Worm (Caenorhabditis elegans) whole organism, L1 larva: ENCODE data around the gene ccch-1.

Experiments used
- C16A3.4 ChIP-seq: fragments of 150-350 bp; optimal IDR thresholded peaks from 2 replicates; lab custom pipeline; 2014; ENCODE audit warnings: missing biosample characterization, missing genetic modification characterization
- F16B12.6 ChIP-seq: fragments of 150-350 bp; optimal IDR thresholded peaks from 2 replicates; lab custom pipeline; 2014; ENCODE audit warnings: missing biosample characterization, missing genetic modification characterization
- Y116A8C.19 ChIP-seq: sonication (generic microtip); optimal IDR thresholded peaks from 2 replicates; lab custom pipeline; 2016; ENCODE audit warnings: missing compliant biosample characterization, missing genetic modification characterization, borderline replicate concordance
- aha-1 ChIP-seq: fragments of 150-350 bp; optimal IDR thresholded peaks from 2 replicates; lab custom pipeline; 2014; ENCODE audit warnings: missing biosample characterization, missing genetic modification characterization
- aly-2 ChIP-seq: fragments of 150-350 bp; optimal IDR thresholded peaks from 2 replicates; lab custom pipeline; 2014; ENCODE audit warnings: missing biosample characterization, missing genetic modification characterization
- ama-1 ChIP-seq: fragments of 150-350 bp; optimal IDR thresholded peaks from 2 replicates; lab custom pipeline; 2014
- ceh-63 ChIP-seq: fragments of 200-800 bp; sonication (Bioruptor generic); optimal IDR thresholded peaks from 2 replicates; lab custom pipeline; 2018; ENCODE audit warnings: mild to moderate bottlenecking, missing genetic modification characterization, missing compliant biosample characterization
- ceh-8 ChIP-seq: fragments of 200-800 bp; sonication (Bioruptor generic); optimal IDR thresholded peaks from 2 replicates; lab custom pipeline; 2018; ENCODE audit warnings: mild to moderate bottlenecking, missing genetic modification characterization, moderate library complexity, missing compliant biosample characterization
- ceh-82 ChIP-seq, 3 experiments: fragments of 150-350 bp in 1 of 3; sonication (generic microtip) in 2 of 3; optimal IDR thresholded peaks; 2 replicates each; lab custom pipeline; 2014 to 2017; ENCODE audit warnings: missing biosample characterization in 3 of 3, missing genetic modification characterization in 3 of 3
- ceh-88 ChIP-seq: fragments of 200-800 bp; sonication (Bioruptor generic); IDR thresholded peaks from 2 replicates; pipeline ENCODE4 v1.3.6; 2022; ENCODE audit warnings: missing genetic modification characterization, missing compliant biosample characterization
- ceh-90 ChIP-seq: sonication (generic microtip); optimal IDR thresholded peaks from 2 replicates; lab custom pipeline; 2016; ENCODE audit warnings: missing genetic modification characterization, missing compliant biosample characterization
- ces-1 ChIP-seq: fragments of 150-350 bp; optimal IDR thresholded peaks from 2 replicates; lab custom pipeline; 2014; ENCODE audit warnings: missing biosample characterization, missing genetic modification reagents, missing genetic modification characterization
- dsc-1 ChIP-seq: sonication (generic microtip); optimal IDR thresholded peaks from 2 replicates; lab custom pipeline; 2016; ENCODE audit warnings: mild to moderate bottlenecking, missing genetic modification characterization, missing compliant biosample characterization
- efl-1 ChIP-seq, 4 experiments: fragments of 150-350 bp; optimal IDR thresholded peaks in 3 of 4; peaks in 1 of 4; 1 replicate in 1 of 4; 2 replicates in 3 of 4; lab custom pipeline; 2014; ENCODE audit warnings: missing biosample characterization in 2 of 4, missing genetic modification characterization in 2 of 4, missing genetic modification reagents in 2 of 4
- efl-3 ChIP-seq: fragments of 200-800 bp; sonication (Bioruptor generic); optimal IDR thresholded peaks from 2 replicates; lab custom pipeline; 2018; ENCODE audit warnings: mild to moderate bottlenecking, missing genetic modification characterization, missing compliant biosample characterization
- egl-13 ChIP-seq: sonication (generic microtip); optimal IDR thresholded peaks from 2 replicates; lab custom pipeline; 2016; ENCODE audit warnings: missing genotype, missing genetic modification reagents, missing genetic modification characterization, missing compliant biosample characterization
- elt-2 ChIP-seq: sonication (generic microtip); optimal IDR thresholded peaks from 2 replicates; lab custom pipeline; 2016; ENCODE audit warnings: missing genetic modification characterization, mild to moderate bottlenecking, inconsistent platforms, missing compliant biosample characterization, missing genetic modification reagents
- fkh-10 ChIP-seq: sonication (generic microtip); optimal IDR thresholded peaks from 2 replicates; lab custom pipeline; 2017; ENCODE audit warnings: missing biosample characterization, missing genetic modification reagents, missing genetic modification characterization
- grh-1 ChIP-seq: fragments of 200-800 bp; sonication (Bioruptor generic); IDR thresholded peaks from 2 replicates; pipeline ENCODE4 v1.3.6; 2022; ENCODE audit warnings: missing genetic modification reagents, missing genetic modification characterization, missing compliant biosample characterization
- hlh-17 ChIP-seq: fragments of 200-800 bp; sonication (Bioruptor generic); optimal IDR thresholded peaks from 2 replicates; lab custom pipeline; 2018; ENCODE audit warnings: missing genetic modification characterization, mild to moderate bottlenecking, missing compliant biosample characterization, moderate library complexity, borderline replicate concordance
- hlh-4 ChIP-seq: sonication (generic microtip); optimal IDR thresholded peaks from 2 replicates; lab custom pipeline; 2016; ENCODE audit warnings: mild to moderate bottlenecking, missing genetic modification characterization, missing compliant biosample characterization
- isw-1 ChIP-seq: fragments of 200-800 bp; sonication (Bioruptor generic); IDR thresholded peaks from 2 replicates; pipeline ENCODE4 v1.3.6; 2022; ENCODE audit warnings: missing genetic modification characterization, missing compliant biosample characterization
- lin-15B ChIP-seq: fragments of 150-350 bp; sonication (generic microtip); optimal IDR thresholded peaks from 3 replicates; lab custom pipeline; 2014; ENCODE audit warnings: missing biosample characterization, missing genetic modification characterization
- lin-35 ChIP-seq, 2 experiments: fragments of 150-350 bp; optimal IDR thresholded peaks; 2 replicates each; lab custom pipeline; 2014; ENCODE audit warnings: missing biosample characterization in 2 of 2, missing genetic modification characterization in 2 of 2, missing genetic modification reagents in 2 of 2
- mdl-1 ChIP-seq, 2 experiments: fragments of 150-350 bp; optimal IDR thresholded peaks; 2 replicates each; lab custom pipeline; 2014 to 2017; ENCODE audit warnings: missing biosample characterization in 2 of 2, missing genetic modification characterization in 2 of 2, inconsistent platforms in 1 of 2
- mep-1 ChIP-seq: fragments of 150-350 bp; optimal IDR thresholded peaks from 2 replicates; lab custom pipeline; 2014; ENCODE audit warnings: missing biosample characterization, missing genetic modification characterization
- nhr-12 ChIP-seq: sonication (generic microtip); optimal IDR thresholded peaks from 2 replicates; lab custom pipeline; 2017; ENCODE audit warnings: missing biosample characterization, missing genetic modification characterization
- nhr-19 ChIP-seq: fragments of 200-800 bp; sonication (Bioruptor generic); conservative IDR thresholded peaks from 2 replicates; pipeline ENCODE4 v1.3.6; 2022; ENCODE audit warnings: missing genetic modification characterization, missing compliant biosample characterization
- nhr-20 ChIP-seq: sonication (generic microtip); optimal IDR thresholded peaks from 2 replicates; lab custom pipeline; 2016; ENCODE audit warnings: mild to moderate bottlenecking, missing genetic modification characterization, missing compliant biosample characterization
- nhr-237 ChIP-seq: fragments of 150-350 bp; optimal IDR thresholded peaks from 2 replicates; lab custom pipeline; 2014; ENCODE audit warnings: missing biosample characterization, missing genetic modification characterization
- nhr-28 ChIP-seq: fragments of 150-350 bp; optimal IDR thresholded peaks from 2 replicates; lab custom pipeline; 2014; ENCODE audit warnings: missing biosample characterization, missing genetic modification characterization
- nhr-47 ChIP-seq: sonication (generic microtip); optimal IDR thresholded peaks from 2 replicates; lab custom pipeline; 2016; ENCODE audit warnings: mild to moderate bottlenecking, missing genetic modification characterization, moderate library complexity, missing compliant biosample characterization
- nhr-76 ChIP-seq: sonication (generic microtip); optimal IDR thresholded peaks from 2 replicates; lab custom pipeline; 2017; ENCODE audit warnings: missing biosample characterization, missing genetic modification characterization
- nhr-84 ChIP-seq: sonication (generic microtip); optimal IDR thresholded peaks from 2 replicates; lab custom pipeline; 2017; ENCODE audit warnings: missing biosample characterization, missing genetic modification characterization
- nhr-85 ChIP-seq: sonication (generic microtip); peaks from one replicate; lab custom pipeline; 2016; ENCODE audit warnings: missing genetic modification characterization, inconsistent platforms, missing compliant biosample characterization
- pag-3 ChIP-seq: sonication (generic microtip); optimal IDR thresholded peaks from 2 replicates; lab custom pipeline; 2017; ENCODE audit warnings: missing genetic modification characterization, mild to moderate bottlenecking, missing compliant biosample characterization, antibody characterized with exemption, borderline replicate concordance; ENCODE audit not compliant: insufficient read depth
- pax-3 ChIP-seq: fragments of 200-800 bp; sonication (Bioruptor generic); optimal IDR thresholded peaks from 2 replicates; lab custom pipeline; 2018; ENCODE audit warnings: mild to moderate bottlenecking, missing genetic modification characterization, moderate library complexity, missing compliant biosample characterization
- snpc-4 ChIP-seq: fragments of 150-350 bp; optimal IDR thresholded peaks from 2 replicates; lab custom pipeline; 2014; ENCODE audit warnings: missing biosample characterization, missing genetic modification characterization
- sox-4 ChIP-seq: sonication (generic microtip); optimal IDR thresholded peaks from 2 replicates; lab custom pipeline; 2016; ENCODE audit warnings: missing genetic modification characterization, missing compliant biosample characterization
- sptf-1 ChIP-seq: fragments of 150-350 bp; optimal IDR thresholded peaks from 2 replicates; lab custom pipeline; 2014; ENCODE audit warnings: missing biosample characterization, missing genetic modification characterization
- swsn-7 ChIP-seq: sonication (generic microtip); optimal IDR thresholded peaks from 2 replicates; lab custom pipeline; 2016; ENCODE audit warnings: missing genetic modification characterization, missing compliant biosample characterization
- tlp-1 ChIP-seq: fragments of 150-350 bp; optimal IDR thresholded peaks from 2 replicates; lab custom pipeline; 2014; ENCODE audit warnings: missing biosample characterization, missing genetic modification characterization
- unc-130 ChIP-seq: fragments of 150-350 bp; optimal IDR thresholded peaks from 2 replicates; lab custom pipeline; 2017; ENCODE audit warnings: missing biosample characterization, missing genetic modification characterization, inconsistent platforms
- unc-86 ChIP-seq: sonication (generic microtip); optimal IDR thresholded peaks from 2 replicates; lab custom pipeline; 2016; ENCODE audit warnings: missing genetic modification characterization, missing compliant biosample characterization
- unc-98 ChIP-seq: fragments of 200-800 bp; sonication (Bioruptor generic); IDR thresholded peaks from 2 replicates; pipeline ENCODE4 v1.3.6; 2022; ENCODE audit warnings: missing genetic modification characterization, missing compliant biosample characterization
- xbp-1 ChIP-seq: sonication (generic microtip); optimal IDR thresholded peaks from 2 replicates; lab custom pipeline; 2016; ENCODE audit warnings: missing genetic modification characterization, missing compliant biosample characterization
- zag-1 ChIP-seq: fragments of 150-350 bp; optimal IDR thresholded peaks from 2 replicates; lab custom pipeline; 2014; ENCODE audit warnings: missing biosample characterization, missing genetic modification characterization
- zip-4 ChIP-seq: fragments of 200-800 bp; sonication (Bioruptor generic); optimal IDR thresholded peaks from 2 replicates; lab custom pipeline; 2018; ENCODE audit warnings: mild to moderate bottlenecking, missing genetic modification characterization, moderate library complexity, missing compliant biosample characterization
- ztf-4 ChIP-seq: fragments of 150-350 bp; optimal IDR thresholded peaks from 2 replicates; lab custom pipeline; 2014; ENCODE audit warnings: missing biosample characterization, missing genetic modification characterization

Gene ccch-1

DNA sequence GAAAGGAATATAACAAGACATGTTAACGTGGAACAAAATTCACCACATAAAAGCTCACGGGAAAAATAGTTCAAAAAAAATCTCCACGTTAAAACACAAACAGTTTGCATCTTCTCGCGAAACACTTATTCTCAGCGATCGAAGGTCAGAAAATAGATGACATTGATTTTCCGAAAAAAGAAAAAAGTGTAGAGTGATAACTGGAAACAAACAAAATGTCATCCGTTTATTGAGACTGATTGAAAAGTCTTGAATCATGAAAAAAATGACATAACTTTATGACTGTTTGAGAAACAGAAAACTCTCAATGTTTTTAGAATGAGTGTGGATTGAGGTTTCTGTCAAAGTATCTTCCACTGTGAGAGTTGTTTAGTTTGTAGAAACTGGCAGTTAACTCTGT lies 9.8 kb upstream of the ccch-1 start, which contains the start of gene C55A6.4:
Gene C55A6.4 (minus strand): TSS at position 101 of the 400 bp plus-strand sequence.
- no peak for TF ChIP-seq nhr-76 (tag; lab: Kevin White, UChicago)
- no peak for TF ChIP-seq unc-86 (tag; lab: Kevin White, UChicago)
- TF ChIP-seq tlp-1 (tag; lab: Kevin White, UChicago) = no peak
- no peak for TF ChIP-seq lin-35 (GFP tag; optimal IDR thresholded peaks at IDR 0.05; lab: Kevin White, UChicago)
- TF ChIP-seq ceh-82 (tag; optimal IDR thresholded peaks at IDR 0.05; lab: Kevin White, UChicago) = no peak
- TF ChIP-seq nhr-12 (tag; lab: Kevin White, UChicago) = no peak
- no peak for TF ChIP-seq unc-98 (GFP tag; lab: Robert Waterston, UW)
- no peak for TF ChIP-seq lin-15B
- no peak for TF ChIP-seq nhr-28
- TF ChIP-seq efl-3 (GFP tag; lab: Kevin White, UChicago) = no peak
- TF ChIP-seq sptf-1 (tag; lab: Kevin White, UChicago) = no peak
- no peak for TF ChIP-seq mdl-1 (tag; optimal IDR thresholded peaks at IDR 0.05; lab: Kevin White, UChicago)
- no peak for TF ChIP-seq ceh-63 (GFP tag; lab: Kevin White, UChicago)
- TF ChIP-seq, all 84 proteins: peak for 0

DNA sequence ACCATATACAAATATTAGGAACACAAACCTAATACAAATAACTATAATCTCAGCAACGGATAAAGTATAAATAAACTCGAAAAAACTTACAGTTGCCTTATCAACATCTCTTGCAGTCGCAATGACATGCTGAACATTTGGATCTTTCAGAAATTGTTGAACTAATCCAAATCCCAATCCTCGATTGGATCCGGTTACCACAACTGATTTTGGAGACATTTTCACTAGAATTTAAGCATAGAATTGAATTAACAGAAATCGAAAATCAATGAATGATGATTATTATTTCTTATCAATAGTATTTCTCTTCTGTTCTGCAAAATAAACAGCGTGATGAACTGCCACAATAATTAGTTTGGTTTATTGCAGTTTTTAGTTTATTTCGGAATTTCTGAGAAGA lies 7.4 kb upstream of the ccch-1 start, which contains the start of the genes C55A6.11 and C55A6.7:
Gene C55A6.11 (plus strand): TSS at position 301 of the 400 bp plus-strand sequence.
Gene C55A6.7 (minus strand): TSS at position 316 of the 400 bp plus-strand sequence.
- no peak for TF ChIP-seq tlp-1 (tag; lab: Kevin White, UChicago)
- no peak for TF ChIP-seq dsc-1 (tag; lab: Kevin White, UChicago)
- no peak for TF ChIP-seq xbp-1
- no peak for TF ChIP-seq ama-1 (lab: Kevin White, UChicago)
- TF ChIP-seq Y116A8C.19 = no peak

DNA sequence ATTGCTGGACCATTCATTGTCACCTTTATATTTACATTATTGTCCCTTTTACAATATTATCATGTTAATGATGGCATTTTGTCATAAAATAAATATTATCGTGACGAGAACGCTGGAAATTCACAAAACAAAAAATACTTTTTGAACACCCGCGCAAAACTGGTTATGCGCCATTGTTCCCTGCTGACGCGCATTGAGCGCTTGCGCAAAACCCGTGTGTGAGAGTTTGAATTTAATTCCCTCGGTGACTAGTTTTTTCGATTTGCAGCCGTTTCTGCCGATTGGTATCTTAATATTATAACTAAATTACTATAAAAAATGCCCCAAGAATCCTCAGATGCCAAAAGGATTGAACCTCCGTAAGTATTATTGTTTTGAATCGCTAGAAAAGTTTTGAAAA lies 6.2 kb upstream of the ccch-1 start, which contains the start of gene pafo-1:
Gene pafo-1 (plus strand): TSS at position 256 of the 400 bp plus-strand sequence.
- TF ChIP-seq ces-1 (GFP tag; lab: Kevin White, UChicago) = no peak
- TF ChIP-seq efl-1 (optimal IDR thresholded peaks at IDR 0.05; lab: Kevin White, UChicago) = peak; percentile 98 to 99
- peak; percentile 99 to 100 for TF ChIP-seq efl-1 (GFP tag; optimal IDR thresholded peaks at IDR 0.05 in 1 of 2; lab: Kevin White, UChicago)
- peak; percentile 36 for TF ChIP-seq ceh-90
- TF ChIP-seq unc-130 (tag; lab: Kevin White, UChicago) = peak; percentile 91
- TF ChIP-seq nhr-85 (tag; lab: Kevin White, UChicago) = peak; percentile 97
- TF ChIP-seq ztf-4 (tag; lab: Kevin White, UChicago) = peak; percentile 49
- TF ChIP-seq hlh-17 (GFP tag; lab: Kevin White, UChicago) = no peak
- TF ChIP-seq nhr-19 = peak; percentile 92
- peak; percentile 20; the same call in 1 of the 2 replicates for TF ChIP-seq ceh-88 (GFP tag; lab: Robert Waterston, UW)
- TF ChIP-seq pag-3 (tag; lab: Kevin White, UChicago) = peak; percentile 13
- TF ChIP-seq ama-1 (lab: Kevin White, UChicago) = peak; percentile 13
- peak; percentile 92 for TF ChIP-seq nhr-20 (tag; lab: Kevin White, UChicago)
- TF ChIP-seq ceh-82 (tag; optimal IDR thresholded peaks at IDR 0.05; lab: Kevin White, UChicago) = peak; percentile 80 to 93 (median 92)
- peak; percentile 89 for TF ChIP-seq isw-1 (GFP tag; lab: Robert Waterston, UW)
- TF ChIP-seq snpc-4 = peak; percentile 83
- peak; percentile 82 for TF ChIP-seq C16A3.4 (tag; lab: Kevin White, UChicago)
- TF ChIP-seq fkh-10 (GFP tag; lab: Kevin White, UChicago) = peak; percentile 71
- TF ChIP-seq zip-4 = peak; percentile 80
- peak; percentile 75 for TF ChIP-seq elt-2 (tag; lab: Kevin White, UChicago)
- TF ChIP-seq ceh-63 (GFP tag; lab: Kevin White, UChicago) = no peak
- TF ChIP-seq F16B12.6 (tag; lab: Kevin White, UChicago) = peak; percentile 67
- TF ChIP-seq egl-13 = peak; percentile 77
- peak; percentile 93 for TF ChIP-seq grh-1 (GFP tag; lab: Robert Waterston, UW)
- TF ChIP-seq ceh-8 (GFP tag; lab: Kevin White, UChicago) = peak; percentile 92
- TF ChIP-seq aly-2 (tag; lab: Kevin White, UChicago) = peak; percentile 87
- peak; percentile 81 for TF ChIP-seq sox-4 (tag; lab: Kevin White, UChicago)
- TF ChIP-seq nhr-47 (tag; lab: Kevin White, UChicago) = peak; percentile 95
- no peak for TF ChIP-seq zag-1 (tag; lab: Kevin White, UChicago)
- TF ChIP-seq nhr-84 = no peak
- TF ChIP-seq tlp-1 (tag; lab: Kevin White, UChicago) = no peak
- peak; percentile 62 for TF ChIP-seq pax-3 (tag; lab: Kevin White, UChicago)
- peak; percentile 90 for TF ChIP-seq swsn-7
- TF ChIP-seq nhr-237 = peak; percentile 35
- peak; percentile 56 for TF ChIP-seq aha-1
- no peak for TF ChIP-seq hlh-4 (tag; lab: Kevin White, UChicago)
- TF ChIP-seq mep-1 (tag; lab: Kevin White, UChicago) = peak; percentile 95
